Fruit fly (Drosophila melanogaster): ENCODE data around the gene CG9536.

dm6 chr2L:6481310-6481738 lies 4.5 kb upstream of the CG9536 start:
- TF ChIP-seq psq (optimal IDR thresholded peaks at IDR 0.05): no peak
- TF ChIP-seq Myc (optimal IDR thresholded peaks at IDR 0.05): no peak
- TF ChIP-seq ttk (optimal IDR thresholded peaks at IDR 0.05): no peak
- TF ChIP-seq h (optimal IDR thresholded peaks at IDR 0.05): no peak
- TF ChIP-seq insv (optimal IDR thresholded peaks at IDR 0.05): no peak
- no peak for TF ChIP-seq Sin3A (optimal IDR thresholded peaks at IDR 0.05)

Measured in Kc167 (cell line).